Worm (Caenorhabditis elegans) whole organism, L4/young adult: Measurements from ENCODE around the gene C27D6.11.
"Not testable (repeated sequence)": the region's sequence is repeated elsewhere in the genome, so short reads cannot be mapped to it uniquely, and the experiment has no call there.

ENCODE experiments used
- W03F9.2 ChIP-seq: fragments of 150-350 bp; optimal IDR thresholded peaks from 2 replicates; lab custom pipeline; 2014; ENCODE audit warnings: missing biosample characterization, missing genetic modification characterization
- dao-5 ChIP-seq: sonication (generic microtip); optimal IDR thresholded peaks from 2 replicates; lab custom pipeline; 2016; ENCODE audit warnings: missing genotype, missing genetic modification characterization, moderate library complexity, missing compliant biosample characterization
- him-1 ChIP-seq: sonication (generic microtip); optimal IDR thresholded peaks from 2 replicates; lab custom pipeline; 2016; ENCODE audit warnings: missing genotype, missing genetic modification reagents, missing genetic modification characterization, missing compliant biosample characterization

C27D6.11 gene

DNA sequence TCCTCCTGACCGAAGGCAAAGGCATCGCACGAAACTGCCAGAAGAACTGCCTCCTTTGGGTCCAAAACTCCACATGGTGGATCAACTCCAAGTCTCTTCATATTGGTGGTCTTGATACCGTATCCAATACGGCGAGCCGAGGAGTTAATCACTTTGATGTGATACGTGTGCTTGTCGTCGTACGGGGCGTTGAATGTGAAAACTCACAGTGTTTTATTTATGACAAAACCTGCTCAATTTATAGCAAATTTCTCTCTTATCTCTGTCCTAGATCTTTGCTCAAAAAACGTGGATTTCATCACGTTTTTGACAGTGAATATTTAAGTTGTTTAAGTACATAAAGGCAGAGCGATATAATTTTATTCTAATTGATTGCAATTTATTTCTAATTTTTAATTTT lies 2.2 kb downstream of the C27D6.11 start, which contains the start of gene F58A6.9:
Gene F58A6.9, minus strand, starts transcription at position 101 of the 400 bp plus-strand sequence.
- not testable (repeated sequence) for TF ChIP-seq dao-5, him-1, W03F9.2 (tag; lab: Kevin White, UChicago)

DNA sequence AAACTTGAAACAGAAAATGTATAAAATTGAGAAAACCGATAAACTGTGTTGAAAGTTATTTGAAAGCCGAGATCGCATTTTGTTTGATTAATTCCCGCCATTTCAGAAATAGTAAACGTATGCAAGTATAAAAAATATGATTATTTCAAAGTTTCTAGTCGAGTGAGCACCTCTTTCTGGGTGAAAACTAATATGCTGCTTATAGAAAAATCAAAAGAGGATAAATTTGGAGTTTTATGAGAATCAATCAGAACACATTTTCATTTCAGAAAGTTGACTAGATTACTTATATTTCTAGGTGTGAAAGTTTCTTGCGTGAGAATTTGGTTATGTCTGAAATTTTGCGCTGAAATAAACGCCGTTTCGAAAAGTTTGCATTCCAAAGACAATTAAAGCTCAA lies 3.5 kb downstream of the C27D6.11 start, which contains the start of gene srb-13:
Gene srb-13, minus strand, starts transcription at position 101 of the 400 bp plus-strand sequence.
- TF ChIP-seq W03F9.2 (tag; lab: Kevin White, UChicago) = no peak
- TF ChIP-seq dao-5 (tag; lab: Kevin White, UChicago) = no peak
- TF ChIP-seq him-1 (tag; lab: Kevin White, UChicago) = no peak

ce11 chrII:5156983-5157382 lies 4.0 kb downstream of the C27D6.11 start, which contains the start of gene msp-45:
msp-45 (minus strand) TSS chrII:5157083.
- TF ChIP-seq him-1 (tag; lab: Kevin White, UChicago) = no peak
- no peak for TF ChIP-seq W03F9.2 (tag; lab: Kevin White, UChicago)
- no peak for TF ChIP-seq dao-5 (tag; lab: Kevin White, UChicago)

DNA sequence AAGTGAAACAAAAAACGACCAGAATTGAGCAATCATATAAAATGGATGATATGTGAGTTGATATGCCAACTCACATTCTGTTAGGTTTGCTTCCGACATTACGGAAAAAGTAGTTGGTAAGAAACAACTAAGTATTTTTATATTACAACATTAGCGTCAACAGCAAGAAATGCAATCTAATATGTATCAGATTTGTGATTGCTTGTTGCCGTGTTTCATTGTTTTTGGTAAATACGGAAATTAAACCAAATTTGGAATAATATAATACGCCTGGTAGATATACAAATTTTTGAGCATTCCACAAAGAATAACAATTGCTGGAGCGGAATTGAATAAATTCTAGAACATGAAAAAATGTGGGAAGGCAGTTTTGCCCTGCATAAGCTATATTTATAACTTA lies 6.5 kb downstream of the C27D6.11 start, which contains the start of gene srb-12:
Gene srb-12, minus strand, starts transcription at position 101 of the 400 bp plus-strand sequence.
- no peak for TF ChIP-seq dao-5 (tag; lab: Kevin White, UChicago)
- TF ChIP-seq him-1 (tag; lab: Kevin White, UChicago) = no peak
- TF ChIP-seq W03F9.2 (tag; lab: Kevin White, UChicago) = no peak

DNA sequence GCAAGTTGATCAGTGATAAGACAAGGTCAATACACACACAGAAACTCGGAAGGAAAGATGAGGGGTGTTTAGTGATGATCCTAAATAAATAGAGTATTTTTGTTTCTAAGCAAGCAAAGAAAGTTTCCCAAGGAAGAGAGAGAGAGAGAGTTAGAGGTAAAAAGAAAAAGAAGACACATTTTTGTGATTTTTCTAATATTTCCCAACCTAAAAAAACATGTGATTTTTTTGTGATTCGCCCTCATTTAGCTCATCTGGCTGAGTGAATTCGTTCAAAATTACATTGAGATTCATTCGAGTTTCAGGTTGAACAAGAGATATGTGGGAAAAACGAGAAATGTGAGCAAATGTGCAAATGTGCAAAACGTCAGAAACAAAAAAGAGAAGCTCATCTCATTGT lies 10.2 kb downstream of the C27D6.11 start, which contains the start of gene srb-16:
Gene srb-16, minus strand, starts transcription at position 101 of the 400 bp plus-strand sequence.
- no peak for TF ChIP-seq W03F9.2 (tag; lab: Kevin White, UChicago)
- no peak for TF ChIP-seq him-1 (tag; lab: Kevin White, UChicago)
- no peak for TF ChIP-seq dao-5 (tag; lab: Kevin White, UChicago)

DNA sequence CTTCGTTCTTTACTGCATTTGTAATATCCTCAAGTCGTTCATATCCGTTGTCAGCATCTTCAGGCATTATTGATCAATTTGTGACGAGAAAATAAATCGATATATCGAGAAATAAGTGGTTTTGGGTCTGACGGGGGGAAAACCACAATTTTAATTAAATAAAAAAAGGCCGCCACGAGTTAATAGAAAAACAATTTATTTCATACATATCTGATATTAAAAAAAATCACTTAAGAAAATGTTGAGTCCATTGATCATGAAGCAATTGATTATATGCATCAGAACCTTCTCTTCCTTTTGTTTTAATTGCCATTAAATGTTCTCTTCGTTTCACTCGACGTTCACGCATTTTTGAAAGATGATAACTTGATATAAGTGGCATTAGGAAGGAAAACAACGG lies 12.7 kb downstream of the C27D6.11 start, which contains the start of gene F58A6.5:
Gene F58A6.5, minus strand, starts transcription at position 101 of the 400 bp plus-strand sequence.
- TF ChIP-seq dao-5 (tag; lab: Kevin White, UChicago) = no peak
- TF ChIP-seq him-1 (tag; lab: Kevin White, UChicago) = no peak
- TF ChIP-seq W03F9.2 (tag; lab: Kevin White, UChicago) = no peak

- TF ChIP-seq dao-5 (tag; lab: Kevin White, UChicago) = no peak
- no peak for TF ChIP-seq him-1 (tag; lab: Kevin White, UChicago)
- no peak for TF ChIP-seq W03F9.2 (tag; lab: Kevin White, UChicago)
Measured at ce11 chrII:5142619-5143018, 18.4 kb downstream of the C27D6.11 start, which contains the start of gene F58A6.1. F58A6.1 (plus strand) TSS chrII:5142919.

ce11 chrII:5141945-5142514 lies 19.0 kb downstream of the C27D6.11 start, which contains the start of gene nas-29:
nas-29 (minus strand) TSS chrII:5142036.
- TF ChIP-seq dao-5 (tag; lab: Kevin White, UChicago) (no peak), him-1 (tag; lab: Kevin White, UChicago) (no peak), W03F9.2 (tag; lab: Kevin White, UChicago) (peak; percentile 9)

ce11 chrII:5136296-5136767 lies 24.7 kb downstream of the C27D6.11 start, which contains the start of gene F58A6.2:
F58A6.2 (plus strand) TSS chrII:5136717.
- TF ChIP-seq dao-5 (tag; lab: Kevin White, UChicago) = no peak
- no peak for TF ChIP-seq W03F9.2 (tag; lab: Kevin White, UChicago)
- no peak for TF ChIP-seq him-1 (tag; lab: Kevin White, UChicago)

- TF ChIP-seq dao-5 (tag; lab: Kevin White, UChicago) (no peak), him-1 (tag; lab: Kevin White, UChicago) (no peak), W03F9.2 (tag; lab: Kevin White, UChicago) (no peak)
Measured at ce11 chrII:5131800-5132199, 29.2 kb downstream of the C27D6.11 start.

- TF ChIP-seq dao-5 (tag; lab: Kevin White, UChicago) = no peak
- no peak for TF ChIP-seq him-1 (tag; lab: Kevin White, UChicago)
- no peak for TF ChIP-seq W03F9.2 (tag; lab: Kevin White, UChicago)
Measured at ce11 chrII:5130081-5130480, 30.9 kb downstream of the C27D6.11 start, which contains the start of gene lgc-56. lgc-56 (plus strand) TSS chrII:5130381.

DNA sequence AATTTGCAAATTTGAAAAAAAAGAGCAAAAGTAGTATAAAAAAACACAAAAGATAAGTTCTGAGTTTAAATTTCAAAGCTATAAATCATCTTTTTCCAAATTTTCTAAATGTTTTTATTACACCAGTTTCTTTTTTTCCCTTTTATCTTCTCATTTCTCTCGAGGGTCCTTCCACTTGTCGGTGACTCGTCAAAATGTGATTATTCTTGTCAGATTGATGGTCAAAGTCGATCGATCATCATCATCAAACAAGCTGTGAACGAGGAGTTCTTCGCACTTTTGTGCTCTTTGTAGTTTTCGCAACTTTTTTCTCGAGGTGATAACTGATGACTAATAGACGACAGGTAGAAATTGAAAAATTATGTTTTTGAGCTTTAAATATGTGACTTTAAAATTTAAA lies 40.4 kb downstream of the C27D6.11 start:
- no peak for TF ChIP-seq dao-5 (tag; lab: Kevin White, UChicago)
- TF ChIP-seq him-1 (tag; lab: Kevin White, UChicago) = no peak
- no peak for TF ChIP-seq W03F9.2 (tag; lab: Kevin White, UChicago)

DNA sequence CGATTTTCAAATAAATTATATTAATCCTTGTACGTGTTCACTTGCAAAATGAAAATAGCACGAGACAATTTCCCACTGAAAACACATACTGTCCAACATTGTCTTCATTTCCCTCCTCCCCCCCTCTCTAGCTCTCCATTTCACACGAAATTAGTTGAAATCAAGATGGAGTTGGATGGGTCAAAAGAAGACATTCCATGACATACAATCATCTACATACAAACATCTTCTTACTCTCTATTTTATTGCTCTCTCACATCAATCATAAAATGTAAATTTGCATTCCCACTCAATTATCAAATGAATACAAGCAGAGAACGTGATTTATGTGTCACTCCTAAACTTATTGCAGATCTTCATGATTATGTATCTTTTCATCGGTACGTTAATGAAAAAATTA lies 45.3 kb downstream of the C27D6.11 start, which contains the start of gene srsy-1:
Gene srsy-1, plus strand, starts transcription at position 301 of the 400 bp plus-strand sequence.
- TF ChIP-seq him-1 (tag; lab: Kevin White, UChicago) = no peak
- TF ChIP-seq dao-5 (tag; lab: Kevin White, UChicago) = no peak
- no peak for TF ChIP-seq W03F9.2 (tag; lab: Kevin White, UChicago)
